Fruit fly (Drosophila melanogaster): ENCODE data around the gene Alp12.

Gene Alp12

DNA sequence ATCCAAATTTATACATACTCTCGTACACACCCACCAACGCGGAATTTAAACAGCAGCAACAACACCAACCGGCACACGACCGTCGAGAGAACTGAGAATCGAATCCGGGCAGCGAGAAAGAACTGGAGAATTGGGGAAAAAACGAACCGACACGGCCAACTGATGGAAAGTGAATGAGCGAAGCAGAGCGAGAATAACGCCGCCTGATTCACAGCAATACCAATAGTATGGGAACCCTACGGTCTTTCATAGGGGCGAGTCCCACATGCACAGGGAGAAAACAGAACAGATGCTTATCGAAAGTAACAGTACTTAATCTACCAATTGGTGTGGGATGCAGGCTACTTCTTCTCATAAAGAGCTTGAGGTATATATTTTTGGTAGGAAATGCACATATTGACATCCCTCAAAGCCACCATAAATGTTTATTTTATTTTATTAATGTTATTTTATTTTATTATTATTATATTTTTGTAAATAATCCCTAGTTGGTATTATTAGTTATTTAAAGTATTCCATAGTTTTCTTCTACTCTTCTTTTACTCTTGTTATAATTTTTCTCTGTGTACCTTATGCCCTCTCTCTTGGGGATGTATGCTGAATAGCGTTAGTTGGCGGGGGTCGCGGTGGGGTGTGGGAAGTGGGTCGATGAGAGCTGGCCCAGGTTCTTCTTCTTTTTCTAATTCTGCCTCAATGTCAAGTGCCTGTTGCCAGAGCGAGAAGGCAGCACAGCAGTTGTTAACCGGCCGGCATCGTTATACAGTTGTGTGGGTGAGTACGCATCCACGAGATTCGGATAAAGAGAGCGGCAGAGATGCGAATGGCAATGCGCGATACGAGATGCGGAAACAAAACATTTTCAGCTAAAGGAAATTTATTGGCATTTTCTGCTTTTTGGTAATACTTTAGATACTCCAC, 25.3 kb upstream of the Alp12 start, which contains the start of gene CG17544 (continued):
- TF ChIP-seq cato (GFP tag; optimal IDR thresholded peaks at IDR 0.05; ENCODE audit: borderline replicate concordance) (peak; percentile 52), danr (GFP tag; IDR thresholded peaks at IDR 0.05) (peak; percentile 41; the same call in 1 of the 2 replicates), CG33213 (GFP tag; optimal IDR thresholded peaks at IDR 0.05) (no peak), CG4404 (GFP tag; IDR thresholded peaks at IDR 0.05) (peak; percentile 67), croc (GFP tag; conservative IDR thresholded peaks at IDR 0.05) (peak; percentile 58), tap (tag; optimal IDR thresholded peaks at IDR 0.05) (peak; percentile 72), Camta (GFP tag; optimal IDR thresholded peaks at IDR 0.05) (no peak), pros (GFP tag; optimal IDR thresholded peaks at IDR 0.05) (peak; percentile 54), HHEX (GFP tag; optimal IDR thresholded peaks at IDR 0.05) (peak; percentile 83), NC2α (GFP tag; optimal IDR thresholded peaks at IDR 0.05) (no peak), gcm (GFP tag; optimal IDR thresholded peaks at IDR 0.05) (peak; percentile 87), chm (GFP tag; IDR thresholded peaks at IDR 0.05) (peak; percentile 66), dan (GFP tag; IDR thresholded peaks at IDR 0.05) (no peak), slou (GFP tag; optimal IDR thresholded peaks at IDR 0.05) (no peak), nmo (GFP tag; optimal IDR thresholded peaks at IDR 0.05) (peak; percentile 56), CG8478 (optimal IDR thresholded peaks at IDR 0.05) (no peak), HmgZ (tag; optimal IDR thresholded peaks at IDR 0.05) (peak; percentile 41), CG3407 (GFP tag; optimal IDR thresholded peaks at IDR 0.05) (peak; percentile 36), CG14965 (GFP tag; optimal IDR thresholded peaks at IDR 0.05; ENCODE audit: borderline replicate concordance) (no peak), ash1 (GFP tag; optimal IDR thresholded peaks at IDR 0.05) (no peak), CG17385 (GFP tag; optimal IDR thresholded peaks at IDR 0.05) (peak; percentile 99), CG17568 (GFP tag; optimal IDR thresholded peaks at IDR 0.05) (no peak), stc (GFP tag; IDR thresholded peaks at IDR 0.05) (peak; percentile 7; the same call in 1 of the 2 replicates), dati (GFP tag; IDR thresholded peaks at IDR 0.05) (no peak), slbo (GFP tag; IDR thresholded peaks at IDR 0.05) (peak; percentile 76), zf30C (GFP tag; optimal IDR thresholded peaks at IDR 0.05) (peak; percentile 83), CG12155 (GFP tag; optimal IDR thresholded peaks at IDR 0.05) (peak; percentile 54), mam (GFP tag; optimal IDR thresholded peaks at IDR 0.05) (peak; percentile 63), CG15479 (GFP tag; optimal IDR thresholded peaks at IDR 0.05) (no peak), Hr3 (GFP tag; optimal IDR thresholded peaks at IDR 0.05) (peak; percentile 86), CG15269 (tag; optimal IDR thresholded peaks at IDR 0.05) (peak; percentile 81), trem (tag; optimal IDR thresholded peaks at IDR 0.05) (peak; percentile 75), tgo (GFP tag; IDR thresholded peaks at IDR 0.05) (peak; percentile 63), kni (GFP tag; optimal IDR thresholded peaks at IDR 0.05) (peak; percentile 61), klu (GFP tag; IDR thresholded peaks at IDR 0.05) (peak; percentile 69; the same call in 1 of the 2 replicates), CG15011 (GFP tag; optimal IDR thresholded peaks at IDR 0.05) (no peak), CG2678 (tag; optimal IDR thresholded peaks at IDR 0.05) (peak; percentile 93), gcm2 (GFP tag; optimal IDR thresholded peaks at IDR 0.05) (no peak), gce (GFP tag; IDR thresholded peaks at IDR 0.05) (peak; percentile 56; the same call in 1 of the 3 replicates), CG3726 (GFP tag; IDR thresholded peaks at IDR 0.05) (no peak; the same call in 2 of the 3 replicates), odd (GFP tag; optimal IDR thresholded peaks at IDR 0.05) (peak; percentile 76), CG30403 (GFP tag; optimal IDR thresholded peaks at IDR 0.05) (peak; percentile 66), h (optimal IDR thresholded peaks at IDR 0.05) (no peak), Dfd (GFP tag; optimal IDR thresholded peaks at IDR 0.05) (no peak), fd3F (GFP tag; optimal IDR thresholded peaks at IDR 0.05) (peak; percentile 53), CG6254 (GFP tag; optimal IDR thresholded peaks at IDR 0.05) (peak; percentile 53), mld (GFP tag; IDR thresholded peaks at IDR 0.05; ENCODE audit: partially characterized antibody) (no peak), ewg (GFP tag; optimal IDR thresholded peaks at IDR 0.05) (peak; percentile 62), cg (GFP tag; optimal IDR thresholded peaks at IDR 0.05) (peak; percentile 90)

All from whole organism, embryonic.